Worm (Caenorhabditis elegans): ENCODE results near the gene sqt-2.

Gene sqt-2

ce11 chrII:67663-68062 is 44.5 kb downstream of the sqt-2 start:
- TF ChIP-seq pqm-1 (tag; optimal IDR thresholded peaks at IDR 0.05), result peak; percentile 27
- peak; percentile 41 for TF ChIP-seq elt-2 (tag; optimal IDR thresholded peaks at IDR 0.05)
- no peak for TF ChIP-seq zag-1 (tag; optimal IDR thresholded peaks at IDR 0.05)
- no peak for TF ChIP-seq nhr-43 (tag; optimal IDR thresholded peaks at IDR 0.05; ENCODE audit: poor library complexity, severe bottlenecking)

- no peak for TF ChIP-seq eor-1 (tag; optimal IDR thresholded peaks at IDR 0.05)
- no peak for TF ChIP-seq ceh-9 (tag; optimal IDR thresholded peaks at IDR 0.05)
- TF ChIP-seq ceh-28 (tag; optimal IDR thresholded peaks at IDR 0.05), result no peak
- no peak for TF ChIP-seq ceh-16 (tag; optimal IDR thresholded peaks at IDR 0.05)
- TF ChIP-seq tbx-2 (tag; optimal IDR thresholded peaks at IDR 0.05), result no peak
- no peak for TF ChIP-seq nhr-76 (tag; optimal IDR thresholded peaks at IDR 0.05)
- TF ChIP-seq nfya-1 (tag; optimal IDR thresholded peaks at IDR 0.05; ENCODE audit: insufficient read depth), result no peak
- no peak for TF ChIP-seq ama-1 (optimal IDR thresholded peaks at IDR 0.05)
- no peak for TF ChIP-seq hmg-11 (tag; optimal IDR thresholded peaks at IDR 0.05)
- no peak for TF ChIP-seq fkh-2 (tag; optimal IDR thresholded peaks at IDR 0.05)
- no peak for TF ChIP-seq fos-1 (tag; optimal IDR thresholded peaks at IDR 0.05)
- no peak for TF ChIP-seq nhr-23 (tag; optimal IDR thresholded peaks at IDR 0.05)
- TF ChIP-seq lin-39 (tag; optimal IDR thresholded peaks at IDR 0.05), result no peak
- TF ChIP-seq nhr-43 (tag; optimal IDR thresholded peaks at IDR 0.05; ENCODE audit: poor library complexity, severe bottlenecking), result no peak
- no peak for TF ChIP-seq elt-1 (tag; optimal IDR thresholded peaks at IDR 0.05)
- TF ChIP-seq jun-1 (tag; optimal IDR thresholded peaks at IDR 0.05), result no peak
- no peak for TF ChIP-seq pha-4 (tag; optimal IDR thresholded peaks at IDR 0.05)
- no peak for TF ChIP-seq sea-2 (GFP tag; optimal IDR thresholded peaks at IDR 0.05)
These were observed 45.6 kb downstream of the sqt-2 start for ce11 chrII:68757-69156.

ce11 chrII:69354-69753 is 46.2 kb downstream of the sqt-2 start, which contains the start of gene egl-26:
egl-26 (plus strand) TSS chrII:69654.
- no peak for TF ChIP-seq nhr-25 (tag; optimal IDR thresholded peaks at IDR 0.05)
- no peak for TF ChIP-seq R02D3.7 (tag; optimal IDR thresholded peaks at IDR 0.05)
- TF ChIP-seq ztf-4 (tag; optimal IDR thresholded peaks at IDR 0.05), result no peak
- no peak for TF ChIP-seq egl-27 (tag; optimal IDR thresholded peaks at IDR 0.05)

ce11 chrII:73329-73728 is 50.2 kb downstream of the sqt-2 start:
- TF ChIP-seq fkh-10 (GFP tag; optimal IDR thresholded peaks at IDR 0.05), result peak; percentile 95
- TF ChIP-seq R02D3.7 (tag; optimal IDR thresholded peaks at IDR 0.05), result no peak
- TF ChIP-seq ztf-11 (tag; optimal IDR thresholded peaks at IDR 0.05), result no peak
- no peak for TF ChIP-seq ztf-4 (tag; optimal IDR thresholded peaks at IDR 0.05)

ce11 chrII:73892-74291 is 50.8 kb downstream of the sqt-2 start:
- TF ChIP-seq mdl-1 (tag; optimal IDR thresholded peaks at IDR 0.05) (no peak), skn-1 (tag; optimal IDR thresholded peaks at IDR 0.05) (no peak), nhr-76 (tag; optimal IDR thresholded peaks at IDR 0.05) (no peak), nhr-77 (tag; optimal IDR thresholded peaks at IDR 0.05) (no peak), ceh-82 (tag; optimal IDR thresholded peaks at IDR 0.05) (no peak), R02D3.7 (tag; optimal IDR thresholded peaks at IDR 0.05) (no peak), tbx-2 (tag; optimal IDR thresholded peaks at IDR 0.05) (no peak)
